Fruit fly (Drosophila melanogaster) whole organism, embryonic: ENCODE measurements around the gene Sp7.

Experiments
- Blimp-1 ChIP-seq: fragments of 200-800 bp; sonication (Bioruptor generic); optimal IDR thresholded peaks from 3 replicates; lab custom pipeline; 2018; ENCODE audit warnings: missing biosample characterization, missing genetic modification characterization, mild to moderate bottlenecking, moderate library complexity, missing genetic modification reagents
- CG4707 ChIP-seq: fragments of 200-800 bp; sonication (Bioruptor generic); optimal IDR thresholded peaks from 2 replicates; lab custom pipeline; 2018; ENCODE audit warnings: missing biosample characterization, mild to moderate bottlenecking, missing genetic modification characterization, moderate library complexity
- CG4730 ChIP-seq: fragments of 200-800 bp; sonication (Bioruptor generic); IDR thresholded peaks from 2 replicates; pipeline ENCODE4 v1.3.6; 2022; ENCODE audit warnings: missing biosample characterization, missing genetic modification characterization
- CG6854 ChIP-seq: fragments of 200-800 bp; sonication (Bioruptor generic); optimal IDR thresholded peaks from 3 replicates; lab custom pipeline; 2017; ENCODE audit warnings: missing biosample characterization, mild to moderate bottlenecking, missing genetic modification characterization
- CG8478 ChIP-seq: fragments of >200 bp; optimal IDR thresholded peaks from 2 replicates; lab custom pipeline; 2018
- CG9609 ChIP-seq: fragments of 200-800 bp; sonication (Bioruptor generic); optimal IDR thresholded peaks from 3 replicates; lab custom pipeline; 2016; ENCODE audit warnings: missing biosample characterization, missing genetic modification characterization
- Hey ChIP-seq: fragments of 200-800 bp; sonication (Bioruptor generic); optimal IDR thresholded peaks from 3 replicates; lab custom pipeline; 2018; ENCODE audit warnings: missing biosample characterization, mild to moderate bottlenecking, missing genetic modification characterization
- MBD-R2 ChIP-seq: fragments of 200-800 bp; sonication (Bioruptor generic); IDR thresholded peaks from 2 replicates; pipeline ENCODE4 v1.3.6; 2022; ENCODE audit warnings: missing biosample characterization, missing genetic modification characterization
- Side ChIP-seq: fragments of 200-800 bp; sonication (Bioruptor generic); optimal IDR thresholded peaks from 2 replicates; lab custom pipeline; 2016; ENCODE audit warnings: missing biosample characterization, missing genetic modification characterization
- klu ChIP-seq: fragments of 200-800 bp; sonication (Bioruptor generic); IDR thresholded peaks from 2 replicates; pipeline ENCODE4 v1.3.6; 2022; ENCODE audit warnings: missing biosample characterization, missing genetic modification characterization

DNA sequence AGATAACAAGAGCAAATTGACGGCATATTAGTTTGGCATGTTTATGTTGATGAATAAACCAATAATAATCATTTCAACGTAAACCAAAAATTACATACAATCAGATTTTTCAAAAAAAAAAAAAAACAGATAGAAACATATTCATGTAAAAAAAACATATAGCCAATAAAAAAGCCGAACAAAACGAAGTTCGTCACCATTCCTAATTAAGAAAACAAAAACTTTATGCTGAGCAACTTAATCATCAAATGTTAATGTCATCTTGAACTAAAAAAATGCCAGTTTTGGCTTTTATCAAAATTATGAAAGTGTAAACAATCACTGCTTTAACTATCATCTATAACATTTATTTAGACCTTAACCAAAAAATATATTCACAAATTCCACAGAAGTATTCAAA is 1.8 kb upstream of the Sp7 start, which contains the start of gene CG10919:
- TF ChIP-seq CG8478 (no peak), CG6854 (GFP tag; lab: Kevin White, UChicago) (no peak), CG4707 (GFP tag; lab: Kevin White, UChicago) (no peak), CG4730 (GFP tag; lab: Robert Waterston, UW) (no peak), Side (GFP tag; lab: Kevin White, UChicago) (no peak), CG9609 (no peak), MBD-R2 (GFP tag; lab: Robert Waterston, UW) (no peak), Blimp-1 (GFP tag; lab: Kevin White, UChicago) (no peak), klu (GFP tag; lab: Robert Waterston, UW) (no peak), Hey (no peak)
